Worm (Caenorhabditis elegans): Measurements from ENCODE around the gene C39E9.8.

ce11 chrIV:13068451-13068850 lies 10.8 kb upstream of the C39E9.8 start, which contains the start of gene scl-6:
- no peak for TF ChIP-seq unc-62 (GFP tag; optimal IDR thresholded peaks at IDR 0.05)
- TF ChIP-seq mab-5 (tag; optimal IDR thresholded peaks at IDR 0.05), result no peak
- no peak for TF ChIP-seq pha-4 (tag; optimal IDR thresholded peaks at IDR 0.05)
- TF ChIP-seq snpc-4 (tag; optimal IDR thresholded peaks at IDR 0.05), result no peak
- no peak for TF ChIP-seq nhr-28 (tag; optimal IDR thresholded peaks at IDR 0.05)
- no peak for TF ChIP-seq ztf-11 (tag; optimal IDR thresholded peaks at IDR 0.05)
- TF ChIP-seq elt-3 (tag; optimal IDR thresholded peaks at IDR 0.05), result no peak
- TF ChIP-seq ces-1 (GFP tag; optimal IDR thresholded peaks at IDR 0.05), result no peak
- TF ChIP-seq unc-39 (tag; optimal IDR thresholded peaks at IDR 0.05), result no peak
- no peak for TF ChIP-seq mep-1 (tag; optimal IDR thresholded peaks at IDR 0.05)
- TF ChIP-seq nhr-76 (tag; optimal IDR thresholded peaks at IDR 0.05), result no peak
- no peak for TF ChIP-seq nhr-237 (tag; optimal IDR thresholded peaks at IDR 0.05)
- no peak for TF ChIP-seq sem-2 (GFP tag; optimal IDR thresholded peaks at IDR 0.05)
- no peak for TF ChIP-seq blmp-1 (tag; optimal IDR thresholded peaks at IDR 0.05)

All from whole organism, mixed stage, embryonic.